Worm (Caenorhabditis elegans) whole organism, young adult: ENCODE results near the gene mup-4.

Source experiments
- B0261.1 ChIP-seq: sonication (generic microtip); optimal IDR thresholded peaks from 2 replicates; lab custom pipeline; 2016; ENCODE audit warnings: mild to moderate bottlenecking, missing genetic modification characterization, moderate library complexity, missing compliant biosample characterization
- F10E7.11 ChIP-seq: sonication (generic microtip); optimal IDR thresholded peaks from 2 replicates; lab custom pipeline; 2017; ENCODE audit warnings: mild to moderate bottlenecking, missing genetic modification characterization, moderate library complexity, missing compliant biosample characterization
- F57C9.4 ChIP-seq: sonication (generic microtip); optimal IDR thresholded peaks from 2 replicates; lab custom pipeline; 2017; ENCODE audit warnings: mild to moderate bottlenecking, missing genetic modification characterization, missing compliant biosample characterization
- Y53G8AR.9 ChIP-seq: fragments of 200-800 bp; sonication (Bioruptor generic); conservative IDR thresholded peaks from 2 replicates; pipeline ENCODE4 v1.3.6; 2022; ENCODE audit warnings: missing genetic modification reagents, missing genetic modification characterization, missing compliant biosample characterization
- Y79H2A.3 ChIP-seq: fragments of 200-800 bp; sonication (Bioruptor generic); conservative IDR thresholded peaks from 2 replicates; pipeline ENCODE4 v1.3.6; 2022; ENCODE audit warnings: missing genetic modification reagents, missing genetic modification characterization, missing compliant biosample characterization
- aptf-2 ChIP-seq: fragments of 200-800 bp; sonication (Bioruptor generic); conservative IDR thresholded peaks from 2 replicates; pipeline ENCODE4 v1.3.6; 2022; ENCODE audit warnings: missing genetic modification reagents, missing genetic modification characterization, missing compliant biosample characterization
- cebp-1 ChIP-seq, 2 experiments: fragments of 200-800 bp in 1 of 2; sonication (Bioruptor generic) in 1 of 2; sonication (generic microtip) in 1 of 2; IDR thresholded peaks in 1 of 2; optimal IDR thresholded peaks in 1 of 2; 2 replicates each; pipeline versions ENCODE4 v1.3.6 to Lab custom; 2017 to 2022; ENCODE audit warnings: missing compliant biosample characterization in 2 of 2, missing genetic modification characterization in 2 of 2, mild to moderate bottlenecking in 1 of 2, missing genetic modification reagents in 1 of 2, moderate library complexity in 1 of 2
- dox-1 ChIP-seq: fragments of 200-800 bp; sonication (Bioruptor generic); IDR thresholded peaks from 2 replicates; pipeline ENCODE4 v1.3.6; 2022; ENCODE audit warnings: missing genetic modification reagents, missing genetic modification characterization, missing compliant biosample characterization
- egrh-3 ChIP-seq: fragments of 200-800 bp; sonication (Bioruptor generic); IDR thresholded peaks from 2 replicates; pipeline ENCODE4 v1.3.6; 2022; ENCODE audit warnings: missing genetic modification reagents, missing genetic modification characterization, missing compliant biosample characterization
- let-607 ChIP-seq, 2 experiments: fragments of 200-800 bp in 1 of 2; sonication (Bioruptor generic) in 1 of 2; sonication (generic microtip) in 1 of 2; optimal IDR thresholded peaks; 2 replicates each; lab custom pipeline; 2016 to 2018; ENCODE audit warnings: mild to moderate bottlenecking in 2 of 2, missing compliant biosample characterization in 2 of 2, missing genetic modification characterization in 2 of 2, moderate library complexity in 2 of 2, missing genotype in 1 of 2
- lin-26 ChIP-seq: fragments of 200-800 bp; sonication (Bioruptor generic); IDR thresholded peaks from 2 replicates; pipeline ENCODE4 v1.3.6; 2022; ENCODE audit warnings: missing genetic modification reagents, missing genetic modification characterization, missing compliant biosample characterization
- lsy-27 ChIP-seq: sonication (generic microtip); optimal IDR thresholded peaks from 2 replicates; lab custom pipeline; 2017; ENCODE audit warnings: missing genetic modification characterization, mild to moderate bottlenecking, missing compliant biosample characterization, antibody characterized with exemption, missing genotype, borderline replicate concordance; ENCODE audit not compliant: insufficient read depth
- mcd-1 ChIP-seq: fragments of 200-800 bp; sonication (Bioruptor generic); IDR thresholded peaks from 2 replicates; pipeline ENCODE4 v1.3.6; 2022; ENCODE audit warnings: missing genetic modification reagents, missing genetic modification characterization, missing compliant biosample characterization
- mes-4 ChIP-seq: sonication (generic microtip); optimal IDR thresholded peaks from 2 replicates; lab custom pipeline; 2016; ENCODE audit warnings: missing genotype, missing genetic modification characterization, missing compliant biosample characterization
- nhr-80 ChIP-seq: sonication (generic microtip); optimal IDR thresholded peaks from 2 replicates; lab custom pipeline; 2016; ENCODE audit warnings: missing genetic modification characterization, missing compliant biosample characterization
- tbp1 ChIP-seq: fragments of 200-800 bp; sonication (Bioruptor generic); optimal IDR thresholded peaks from 2 replicates; lab custom pipeline; 2018; ENCODE audit warnings: mild to moderate bottlenecking, missing genetic modification characterization, missing compliant biosample characterization
- tbx-9 ChIP-seq: sonication (generic microtip); optimal IDR thresholded peaks from 2 replicates; lab custom pipeline; 2016; ENCODE audit warnings: borderline replicate concordance, missing genetic modification characterization, inconsistent platforms, missing compliant biosample characterization
- unc-62 ChIP-seq: fragments of 150-350 bp; optimal IDR thresholded peaks from 2 replicates; lab custom pipeline; 2014; ENCODE audit warnings: missing biosample characterization, missing genetic modification reagents, missing genetic modification characterization
- xnd-1 ChIP-seq: sonication (generic microtip); optimal IDR thresholded peaks from 2 replicates; lab custom pipeline; 2016; ENCODE audit warnings: missing genotype, missing genetic modification reagents, missing genetic modification characterization, missing compliant biosample characterization
- ztf-22 ChIP-seq: fragments of 200-800 bp; sonication (Bioruptor generic); optimal IDR thresholded peaks from 2 replicates; lab custom pipeline; 2018; ENCODE audit warnings: mild to moderate bottlenecking, missing genetic modification characterization, moderate library complexity, missing compliant biosample characterization

mup-4 gene

DNA sequence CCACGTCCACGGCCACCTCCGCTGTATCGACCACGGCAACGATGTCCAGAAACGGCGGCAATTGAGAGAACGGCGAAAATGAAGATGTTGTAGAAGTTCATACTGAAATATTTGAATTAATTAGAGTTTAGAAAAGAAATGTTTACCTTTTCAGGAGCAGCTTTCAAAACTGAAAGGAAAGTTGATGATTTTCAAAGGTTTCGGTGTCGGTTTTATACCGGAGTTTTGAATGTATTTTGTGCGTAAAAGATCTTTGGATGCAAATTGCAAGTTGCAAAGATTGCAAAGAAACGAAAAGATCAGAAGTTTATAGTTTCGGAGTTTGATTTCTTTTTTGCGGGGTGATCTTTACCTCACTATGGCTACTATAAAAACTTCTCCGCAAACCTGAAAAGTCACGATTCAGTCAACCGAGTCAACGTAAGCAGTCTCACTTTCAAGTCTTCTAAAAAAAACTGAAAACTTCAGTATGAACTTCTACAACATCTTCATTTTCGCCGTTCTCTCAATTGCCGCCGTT lies 30.0 kb downstream of the mup-4 start, which contains the start of the genes fipr-19 and fipr-18 (continued):
- TF ChIP-seq cebp-1 (GFP tag; IDR thresholded peaks at IDR 0.05; lab: Robert Waterston, UW) (no peak), cebp-1 (tag; optimal IDR thresholded peaks at IDR 0.05; lab: Kevin White, UChicago) (no peak), aptf-2 (GFP tag; lab: Robert Waterston, UW) (no peak), mcd-1 (GFP tag; lab: Robert Waterston, UW) (no peak)

DNA sequence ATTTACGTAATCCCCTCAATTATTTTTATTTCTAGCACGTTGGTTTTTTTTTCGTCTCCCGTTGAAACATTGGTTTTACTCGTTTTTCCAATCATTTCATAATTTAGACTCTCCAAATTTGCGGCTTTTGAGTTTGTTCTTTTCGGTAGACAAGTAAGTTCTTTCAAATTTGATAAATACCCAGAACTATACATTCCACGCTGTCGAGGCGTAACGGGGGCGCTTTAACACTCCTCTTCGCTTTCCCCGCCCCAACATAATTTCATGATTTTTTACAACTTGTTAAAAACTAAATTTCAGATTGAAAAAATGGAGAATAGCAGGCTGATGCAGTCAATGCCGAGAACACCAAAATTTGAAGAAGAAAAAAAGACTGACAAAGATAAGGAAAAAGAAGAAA lies 32.3 kb downstream of the mup-4 start, which contains the start of gene Y69F12A.1:
Y69F12A.1 (plus strand) TSS at position 301 of the 400 bp plus-strand sequence.
- TF ChIP-seq Y79H2A.3 (GFP tag; lab: Robert Waterston, UW) (no peak), F57C9.4 (tag; lab: Kevin White, UChicago) (no peak), lsy-27 (no peak), B0261.1 (tag; lab: Kevin White, UChicago) (no peak), xnd-1 (no peak), F10E7.11 (tag; lab: Kevin White, UChicago) (no peak), tbp1 (GFP tag; lab: Kevin White, UChicago) (no peak), tbx-9 (tag; lab: Kevin White, UChicago) (no peak), Y53G8AR.9 (GFP tag; lab: Robert Waterston, UW) (no peak)

DNA sequence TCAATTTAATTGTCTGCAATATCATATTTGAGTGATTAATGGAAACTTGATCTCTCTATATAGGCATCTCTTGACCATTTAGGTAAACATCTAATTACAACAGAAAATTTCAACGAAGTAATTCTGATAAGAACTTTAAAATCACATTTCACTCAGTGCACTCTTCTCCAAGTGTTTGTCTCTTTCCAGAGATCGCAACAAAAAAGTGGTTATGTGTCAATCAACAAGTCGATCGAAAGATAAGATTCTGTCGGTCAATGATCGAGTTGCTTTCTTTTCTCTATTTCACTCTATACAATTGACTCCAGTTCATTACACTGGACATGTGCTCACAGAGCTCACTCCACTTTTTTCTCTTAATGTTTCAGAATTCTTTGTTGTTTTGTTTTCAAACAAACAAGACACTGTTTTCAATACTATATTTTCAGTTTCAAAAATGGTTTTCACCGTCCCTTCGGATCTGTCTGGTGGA lies 35.2 kb downstream of the mup-4 start, which contains the start of gene alh-12:
alh-12 (plus strand) TSS at position 422 of the 472 bp plus-strand sequence.
- peak; percentile 93 for TF ChIP-seq nhr-80 (tag; lab: Kevin White, UChicago)
- 0 out of 2 replicates have a peak, but pooled peaks have one; percentile 30 for TF ChIP-seq dox-1 (GFP tag; lab: Robert Waterston, UW)
- TF ChIP-seq mes-4, result no peak
- peak; percentile 51 for TF ChIP-seq unc-62 (GFP tag; lab: Kevin White, UChicago)
- no peak for TF ChIP-seq lin-26
- TF ChIP-seq ztf-22 (GFP tag; lab: Kevin White, UChicago), result peak; percentile 9
- peak in 1 of 2 experiments; percentile 36 for TF ChIP-seq let-607 (tag; optimal IDR thresholded peaks at IDR 0.05; lab: Kevin White, UChicago)

DNA sequence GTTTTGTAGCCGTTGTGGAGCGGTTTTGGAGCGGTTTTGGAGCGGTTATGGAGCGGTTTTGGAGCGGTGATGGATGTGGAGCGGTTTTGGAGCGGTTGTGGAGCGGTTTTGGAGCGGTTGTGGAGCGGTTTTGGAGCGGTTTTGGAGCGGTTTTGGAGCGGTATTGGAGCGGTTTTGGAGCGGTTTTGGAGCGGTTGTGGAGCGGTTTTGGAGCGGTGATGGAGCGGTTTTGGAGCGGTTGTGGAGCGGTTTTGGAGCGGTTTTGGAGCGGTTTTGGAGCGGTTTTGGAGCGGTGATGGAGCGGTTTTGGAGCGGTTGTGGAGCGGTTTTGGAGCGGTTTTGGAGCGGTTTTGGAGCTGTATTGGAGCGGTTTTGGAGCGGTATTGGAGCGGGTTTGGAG lies 36.5 kb downstream of the mup-4 start:
- peak; percentile 89 for TF ChIP-seq egrh-3 (GFP tag; lab: Robert Waterston, UW)
